Fruit fly (Drosophila melanogaster): ENCODE measurements around the gene CG7789.

dm6 chr3R:29757681-29758080 is 45.3 kb upstream of the CG7789 start:
- TF ChIP-seq usp (GFP tag; optimal IDR thresholded peaks at IDR 0.05) (no peak), pan (optimal IDR thresholded peaks at IDR 0.05) (no peak), Dll (optimal IDR thresholded peaks at IDR 0.05) (no peak)
